Worm (Caenorhabditis elegans) whole organism, mixed stage, embryonic: ENCODE data around the gene grl-15.

Source experiments
- M03D4.4 ChIP-seq: sonication (generic microtip); optimal IDR thresholded peaks from 2 replicates; lab custom pipeline; 2017; ENCODE audit warnings: mild to moderate bottlenecking, missing genetic modification characterization, missing compliant biosample characterization
- bed-3 ChIP-seq: fragments of 200-800 bp; sonication (Bioruptor generic); optimal IDR thresholded peaks from 3 replicates; lab custom pipeline; 2018; ENCODE audit warnings: mild to moderate bottlenecking, missing genetic modification characterization, moderate library complexity, missing compliant biosample characterization
- blmp-1 ChIP-seq: fragments of 150-350 bp; optimal IDR thresholded peaks from 2 replicates; lab custom pipeline; 2014; ENCODE audit warnings: missing biosample characterization, missing genetic modification characterization
- ceh-39 ChIP-seq: fragments of 150-350 bp; optimal IDR thresholded peaks from 2 replicates; lab custom pipeline; 2014; ENCODE audit warnings: missing biosample characterization, missing genetic modification characterization
- ceh-43 ChIP-seq: fragments of 200-800 bp; sonication (Bioruptor generic); optimal IDR thresholded peaks from 2 replicates; lab custom pipeline; 2018; ENCODE audit warnings: mild to moderate bottlenecking, missing genetic modification characterization, moderate library complexity, missing compliant biosample characterization
- ceh-83 ChIP-seq: fragments of 200-800 bp; sonication (Bioruptor generic); optimal IDR thresholded peaks from 2 replicates; lab custom pipeline; 2018; ENCODE audit warnings: mild to moderate bottlenecking, missing genetic modification characterization, missing compliant biosample characterization
- ces-1 ChIP-seq: fragments of 150-350 bp; optimal IDR thresholded peaks from 2 replicates; lab custom pipeline; 2014; ENCODE audit warnings: missing biosample characterization, missing genetic modification reagents, missing genetic modification characterization
- cnd-1 ChIP-seq: fragments of 200-800 bp; sonication (Bioruptor generic); optimal IDR thresholded peaks from 2 replicates; lab custom pipeline; 2018; ENCODE audit warnings: mild to moderate bottlenecking, missing genetic modification characterization, missing compliant biosample characterization
- drap-1 ChIP-seq: fragments of 200-800 bp; sonication (Bioruptor generic); optimal IDR thresholded peaks from 3 replicates; lab custom pipeline; 2018; ENCODE audit warnings: mild to moderate bottlenecking, missing genetic modification characterization, missing compliant biosample characterization
- elt-1 ChIP-seq: sonication (generic microtip); optimal IDR thresholded peaks from 2 replicates; lab custom pipeline; 2017; ENCODE audit warnings: missing genetic modification characterization, mild to moderate bottlenecking, missing compliant biosample characterization, antibody characterized with exemption, moderate library complexity, borderline replicate concordance; ENCODE audit not compliant: insufficient read depth
- elt-3 ChIP-seq: fragments of 150-350 bp; optimal IDR thresholded peaks from 2 replicates; lab custom pipeline; 2014; ENCODE audit warnings: missing biosample characterization, missing genetic modification characterization
- flh-1 ChIP-seq: fragments of 200-800 bp; sonication (Bioruptor generic); optimal IDR thresholded peaks from 2 replicates; lab custom pipeline; 2018; ENCODE audit warnings: mild to moderate bottlenecking, missing genetic modification characterization, moderate library complexity, missing compliant biosample characterization
- ham-2 ChIP-seq: fragments of 200-800 bp; sonication (Bioruptor generic); optimal IDR thresholded peaks from 2 replicates; lab custom pipeline; 2018; ENCODE audit warnings: mild to moderate bottlenecking, missing genetic modification characterization, missing compliant biosample characterization
- hlh-1 ChIP-seq: fragments of 150-350 bp; optimal IDR thresholded peaks from 2 replicates; lab custom pipeline; 2014; ENCODE audit warnings: missing biosample characterization, missing genetic modification reagents, missing genetic modification characterization
- lin-13 ChIP-seq: fragments of 150-350 bp; optimal IDR thresholded peaks from 2 replicates; lab custom pipeline; 2014; ENCODE audit warnings: missing biosample characterization, missing genetic modification characterization
- lin-32 ChIP-seq: fragments of 200-800 bp; sonication (Bioruptor generic); optimal IDR thresholded peaks from 2 replicates; lab custom pipeline; 2018; ENCODE audit warnings: mild to moderate bottlenecking, missing genetic modification characterization, missing compliant biosample characterization
- lsy-2 ChIP-seq: fragments of 150-350 bp; optimal IDR thresholded peaks from 2 replicates; lab custom pipeline; 2014; ENCODE audit warnings: missing biosample characterization, missing genetic modification characterization
- mab-5 ChIP-seq: fragments of 150-350 bp; optimal IDR thresholded peaks from 2 replicates; lab custom pipeline; 2014; ENCODE audit warnings: missing biosample characterization, missing genetic modification characterization
- mep-1 ChIP-seq: fragments of 150-350 bp; optimal IDR thresholded peaks from 2 replicates; lab custom pipeline; 2017; ENCODE audit warnings: missing biosample characterization, missing genetic modification reagents, missing genetic modification characterization, inconsistent platforms
- mls-2 ChIP-seq: sonication (generic microtip); optimal IDR thresholded peaks from 2 replicates; lab custom pipeline; 2016; ENCODE audit warnings: mild to moderate bottlenecking, missing genetic modification characterization, moderate library complexity, missing compliant biosample characterization
- nhr-12 ChIP-seq: fragments of 150-350 bp; optimal IDR thresholded peaks from 2 replicates; lab custom pipeline; 2014; ENCODE audit warnings: missing biosample characterization, missing genetic modification characterization
- nhr-2 ChIP-seq: fragments of 150-350 bp; optimal IDR thresholded peaks from 2 replicates; lab custom pipeline; 2014; ENCODE audit warnings: missing biosample characterization, missing genetic modification characterization
- nhr-237 ChIP-seq: fragments of 150-350 bp; optimal IDR thresholded peaks from 2 replicates; lab custom pipeline; 2014; ENCODE audit warnings: missing biosample characterization, missing genetic modification characterization
- nhr-28 ChIP-seq: fragments of 150-350 bp; optimal IDR thresholded peaks from 2 replicates; lab custom pipeline; 2014; ENCODE audit warnings: missing biosample characterization, missing genetic modification characterization
- nhr-76 ChIP-seq: sonication (generic microtip); optimal IDR thresholded peaks from 2 replicates; lab custom pipeline; 2017; ENCODE audit warnings: missing biosample characterization, missing genetic modification characterization
- pha-4 ChIP-seq: fragments of 150-350 bp; optimal IDR thresholded peaks from 2 replicates; lab custom pipeline; 2018; ENCODE audit warnings: missing biosample characterization, missing genetic modification reagents, missing genetic modification characterization
- sem-2 ChIP-seq: fragments of 200-800 bp; sonication (Bioruptor generic); optimal IDR thresholded peaks from 2 replicates; lab custom pipeline; 2018; ENCODE audit warnings: mild to moderate bottlenecking, missing genetic modification characterization, missing compliant biosample characterization
- snpc-4 ChIP-seq: fragments of 150-350 bp; optimal IDR thresholded peaks from 2 replicates; lab custom pipeline; 2014; ENCODE audit warnings: missing biosample characterization, missing genetic modification characterization
- sptf-1 ChIP-seq: sonication (generic microtip); optimal IDR thresholded peaks from 2 replicates; lab custom pipeline; 2017; ENCODE audit warnings: mild to moderate bottlenecking, missing genetic modification characterization, moderate library complexity, missing compliant biosample characterization
- tbx-8 ChIP-seq: fragments of 200-800 bp; sonication (Bioruptor generic); optimal IDR thresholded peaks from 2 replicates; lab custom pipeline; 2018; ENCODE audit warnings: mild to moderate bottlenecking, missing genetic modification characterization, moderate library complexity, missing compliant biosample characterization
- unc-120 ChIP-seq: sonication (generic microtip); optimal IDR thresholded peaks from 2 replicates; lab custom pipeline; 2017; ENCODE audit warnings: missing genetic modification characterization, missing compliant biosample characterization; ENCODE audit not compliant: poor library complexity, severe bottlenecking
- unc-39 ChIP-seq: fragments of 150-350 bp; optimal IDR thresholded peaks from 2 replicates; lab custom pipeline; 2014; ENCODE audit warnings: missing biosample characterization, missing genetic modification characterization
- unc-62 ChIP-seq: fragments of 150-350 bp; optimal IDR thresholded peaks from 2 replicates; lab custom pipeline; 2014; ENCODE audit warnings: missing biosample characterization, missing genetic modification reagents, missing genetic modification characterization
- zip-8 ChIP-seq: fragments of 150-350 bp; optimal IDR thresholded peaks from 2 replicates; lab custom pipeline; 2014; ENCODE audit warnings: missing biosample characterization, missing genetic modification characterization
- ztf-11 ChIP-seq: fragments of 150-350 bp; optimal IDR thresholded peaks from 2 replicates; lab custom pipeline; 2014; ENCODE audit warnings: missing biosample characterization, missing genetic modification characterization

grl-15 gene

DNA sequence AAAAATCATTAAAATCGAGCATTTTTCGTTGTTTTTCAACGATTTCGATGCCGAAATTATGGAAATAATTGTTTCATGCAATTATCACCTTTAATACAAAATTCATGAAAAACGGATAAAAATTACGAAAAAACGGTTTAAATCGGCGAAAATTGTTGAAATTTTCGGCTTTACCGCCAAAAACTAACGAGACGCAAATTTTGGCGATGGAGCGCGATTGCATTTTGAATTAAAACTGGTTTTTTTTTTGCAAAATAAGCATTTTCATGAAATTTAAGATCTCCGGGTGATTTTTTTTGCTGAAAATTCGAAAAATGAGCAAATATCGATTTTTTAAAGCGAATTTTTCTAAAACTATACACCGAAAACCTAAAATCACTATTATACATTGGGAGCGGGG, 15.4 kb upstream of the grl-15 start:
- TF ChIP-seq cnd-1 (tag; lab: Kevin White, UChicago), result no peak
- TF ChIP-seq ceh-43 (GFP tag; lab: Kevin White, UChicago), result no peak
- TF ChIP-seq mls-2 (tag; lab: Kevin White, UChicago), result no peak
- no peak for TF ChIP-seq tbx-8 (GFP tag; lab: Kevin White, UChicago)
- TF ChIP-seq mab-5 (tag; lab: Kevin White, UChicago), result no peak
- no peak for TF ChIP-seq nhr-12 (tag; lab: Kevin White, UChicago)
- TF ChIP-seq nhr-237 (tag; lab: Kevin White, UChicago), result no peak
- TF ChIP-seq hlh-1 (tag; lab: Kevin White, UChicago), result no peak
- TF ChIP-seq mep-1 (tag; lab: Kevin White, UChicago), result no peak
- no peak for TF ChIP-seq unc-62 (GFP tag; lab: Kevin White, UChicago)
- TF ChIP-seq nhr-28, result no peak
- no peak for TF ChIP-seq snpc-4 (tag; lab: Kevin White, UChicago)
- TF ChIP-seq lin-13 (tag; lab: Kevin White, UChicago), result no peak

DNA sequence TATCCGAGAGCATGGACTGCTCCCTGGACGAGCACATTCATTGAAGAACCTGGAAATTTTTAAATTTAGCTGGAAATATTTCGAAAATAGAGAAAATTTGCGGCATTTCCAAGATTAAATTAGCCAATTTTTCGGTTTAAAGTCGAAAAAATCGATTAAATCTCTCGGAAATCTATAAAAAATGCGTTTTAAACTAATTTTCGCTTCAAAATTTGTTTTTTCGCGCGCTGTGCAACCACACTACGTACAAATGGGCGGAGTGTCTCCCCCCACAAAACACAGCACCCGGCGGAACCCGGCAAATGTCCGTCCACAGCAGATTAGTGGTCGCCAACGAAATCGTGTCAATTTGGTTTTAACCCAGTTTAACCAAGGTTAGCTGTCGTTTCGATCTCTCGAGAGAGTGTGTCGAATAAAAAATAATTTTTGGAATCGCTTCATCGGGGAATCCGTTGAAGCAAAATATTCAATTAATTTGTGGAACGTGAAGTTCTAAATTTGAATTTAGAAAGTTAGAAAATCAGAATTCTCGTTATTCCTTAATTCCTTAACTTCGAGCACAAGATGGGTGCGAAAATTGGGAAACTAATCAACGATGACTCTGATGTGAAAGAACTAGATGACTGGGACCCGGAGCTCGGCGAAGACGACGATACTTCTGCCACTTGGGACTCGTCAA, 14.4 kb upstream of the grl-15 start, which contains the start of the genes tim-1 and Y75B8A.23:
tim-1 (minus strand) TSS at position 51 of the 679 bp plus-strand sequence.
Y75B8A.23 (plus strand) TSS at position 547 of the 679 bp plus-strand sequence.
- TF ChIP-seq snpc-4 (tag; lab: Kevin White, UChicago), result no peak
- TF ChIP-seq ceh-39 (tag; lab: Kevin White, UChicago), result peak; percentile 87
- peak; percentile 49 for TF ChIP-seq M03D4.4 (tag; lab: Kevin White, UChicago)
- peak; percentile 63 for TF ChIP-seq sptf-1
- TF ChIP-seq unc-39, result no peak
- TF ChIP-seq flh-1 (GFP tag; lab: Kevin White, UChicago), result no peak
- TF ChIP-seq mab-5 (tag; lab: Kevin White, UChicago), result no peak
- no peak for TF ChIP-seq nhr-76 (tag; lab: Kevin White, UChicago)
- TF ChIP-seq ham-2 (GFP tag; lab: Kevin White, UChicago), result peak; percentile 44
- TF ChIP-seq ceh-83 (GFP tag; lab: Kevin White, UChicago), result peak; percentile 69
- peak; percentile 24 for TF ChIP-seq ceh-43 (GFP tag; lab: Kevin White, UChicago)
- no peak for TF ChIP-seq ztf-11 (tag; lab: Kevin White, UChicago)
- peak; percentile 22 for TF ChIP-seq hlh-1 (tag; lab: Kevin White, UChicago)
- TF ChIP-seq drap-1 (GFP tag; lab: Kevin White, UChicago), result peak; percentile 76
- no peak for TF ChIP-seq elt-1 (tag; lab: Kevin White, UChicago)
- TF ChIP-seq elt-3 (tag; lab: Kevin White, UChicago), result peak; percentile 69
- TF ChIP-seq lsy-2, result peak; percentile 66
- peak; percentile 25 for TF ChIP-seq sem-2
- no peak for TF ChIP-seq bed-3 (GFP tag; lab: Kevin White, UChicago)
- TF ChIP-seq nhr-28, result no peak
- peak; percentile 90 for TF ChIP-seq lin-13 (tag; lab: Kevin White, UChicago)
- TF ChIP-seq unc-120 (tag; lab: Kevin White, UChicago), result peak; percentile 36
- TF ChIP-seq zip-8, result no peak
- TF ChIP-seq lin-32 (GFP tag; lab: Kevin White, UChicago), result no peak
- peak; percentile 68 for TF ChIP-seq cnd-1 (tag; lab: Kevin White, UChicago)
- peak; percentile 59 for TF ChIP-seq unc-62 (GFP tag; lab: Kevin White, UChicago)
- peak; percentile 92 for TF ChIP-seq ces-1 (GFP tag; lab: Kevin White, UChicago)
- TF ChIP-seq tbx-8 (GFP tag; lab: Kevin White, UChicago), result peak; percentile 60
- TF ChIP-seq nhr-2 (tag; lab: Kevin White, UChicago), result peak; percentile 16
- peak; percentile 76 for TF ChIP-seq pha-4 (tag; lab: Kevin White, UChicago)
- TF ChIP-seq nhr-237 (tag; lab: Kevin White, UChicago), result peak; percentile 85
- TF ChIP-seq nhr-12 (tag; lab: Kevin White, UChicago), result peak; percentile 28
- no peak for TF ChIP-seq blmp-1 (tag; lab: Kevin White, UChicago)
- TF ChIP-seq mep-1 (tag; lab: Kevin White, UChicago), result peak; percentile 93
- peak; percentile 55 for TF ChIP-seq mls-2 (tag; lab: Kevin White, UChicago)
- TF ChIP-seq, all 35 proteins: peak for 23

DNA sequence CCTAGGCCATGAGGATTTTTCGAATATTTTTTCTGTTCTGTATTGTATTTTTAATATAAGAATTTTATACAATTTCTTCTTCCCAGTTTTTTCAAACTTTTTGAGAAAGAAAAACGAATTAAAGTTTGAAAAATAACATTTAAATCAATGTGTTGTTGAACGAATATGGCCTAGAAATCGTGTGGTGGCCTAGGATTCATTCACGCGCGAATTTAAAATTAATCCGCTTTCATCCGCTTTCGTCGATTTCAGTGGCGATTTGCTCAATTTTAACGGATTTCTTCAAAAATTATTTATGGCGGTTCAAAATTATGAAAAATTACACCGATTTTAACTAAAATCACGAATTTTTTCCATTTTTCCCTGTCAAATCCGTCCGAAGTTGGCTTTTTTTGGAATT, 11.5 kb upstream of the grl-15 start:
- TF ChIP-seq elt-1 (tag; lab: Kevin White, UChicago), result no peak
- TF ChIP-seq unc-120 (tag; lab: Kevin White, UChicago), result no peak
- TF ChIP-seq cnd-1 (tag; lab: Kevin White, UChicago), result no peak
- TF ChIP-seq mls-2 (tag; lab: Kevin White, UChicago), result no peak
- no peak for TF ChIP-seq pha-4 (tag; lab: Kevin White, UChicago)
